Worm (Caenorhabditis elegans): ENCODE data around the gene tbc-1.

The tbc-1 gene

ce11 chrX:14947355-14947668 lies 23.2 kb upstream of the tbc-1 start:
- TF ChIP-seq sma-9 (GFP tag; optimal IDR thresholded peaks at IDR 0.05) (no peak), sma-9 (tag; optimal IDR thresholded peaks at IDR 0.05) (no peak), alr-1 (tag; optimal IDR thresholded peaks at IDR 0.05) (no peak), mbf-1 (tag; optimal IDR thresholded peaks at IDR 0.05) (no peak), crh-2 (tag; optimal IDR thresholded peaks at IDR 0.05) (no peak), gmeb-1 (tag; optimal IDR thresholded peaks at IDR 0.05) (no peak), nhr-237 (tag; optimal IDR thresholded peaks at IDR 0.05) (no peak), fos-1 (tag; optimal IDR thresholded peaks at IDR 0.05) (no peak), zag-1 (tag; optimal IDR thresholded peaks at IDR 0.05) (no peak), lin-13 (GFP tag; optimal IDR thresholded peaks at IDR 0.05) (no peak), ceh-16 (tag; optimal IDR thresholded peaks at IDR 0.05) (no peak), nhr-11 (tag; optimal IDR thresholded peaks at IDR 0.05) (no peak), mab-5 (tag; optimal IDR thresholded peaks at IDR 0.05) (no peak), ama-1 (optimal IDR thresholded peaks at IDR 0.05) (no peak), elt-3 (tag; optimal IDR thresholded peaks at IDR 0.05) (no peak), skn-1 (tag; optimal IDR thresholded peaks at IDR 0.05) (no peak)

ce11 chrX:14951797-14952196 lies 18.8 kb upstream of the tbc-1 start:
- TF ChIP-seq nhr-77 (tag; optimal IDR thresholded peaks at IDR 0.05) (no peak), peb-1 (tag; optimal IDR thresholded peaks at IDR 0.05) (no peak), mab-5 (tag; optimal IDR thresholded peaks at IDR 0.05) (no peak), nhr-25 (tag; optimal IDR thresholded peaks at IDR 0.05) (no peak), ama-1 (optimal IDR thresholded peaks at IDR 0.05) (no peak), alr-1 (tag; optimal IDR thresholded peaks at IDR 0.05) (no peak), lin-39 (tag; optimal IDR thresholded peaks at IDR 0.05) (no peak)

ce11 chrX:14954548-14954947 lies 16.0 kb upstream of the tbc-1 start, which contains the start of gene pag-3:
Gene pag-3 (minus strand): TSS chrX:14954648.
- TF ChIP-seq ceh-16 (tag; optimal IDR thresholded peaks at IDR 0.05) (no peak), elt-1 (tag; optimal IDR thresholded peaks at IDR 0.05) (no peak), R02D3.7 (tag; optimal IDR thresholded peaks at IDR 0.05) (no peak), fos-1 (tag; optimal IDR thresholded peaks at IDR 0.05) (no peak), sma-3 (GFP tag; optimal IDR thresholded peaks at IDR 0.05) (no peak), lin-39 (tag; optimal IDR thresholded peaks at IDR 0.05) (no peak), nhr-237 (tag; optimal IDR thresholded peaks at IDR 0.05) (no peak), ama-1 (optimal IDR thresholded peaks at IDR 0.05) (no peak), sem-4 (tag; optimal IDR thresholded peaks at IDR 0.05) (no peak), nhr-6 (tag; optimal IDR thresholded peaks at IDR 0.05) (no peak), peb-1 (tag; optimal IDR thresholded peaks at IDR 0.05) (no peak), mab-5 (tag; optimal IDR thresholded peaks at IDR 0.05) (no peak), ztf-1 (GFP tag; conservative IDR thresholded peaks at IDR 0.05) (no peak), skn-1 (tag; optimal IDR thresholded peaks at IDR 0.05) (no peak), unc-62 (GFP tag; optimal IDR thresholded peaks at IDR 0.05) (no peak)

ce11 chrX:14957176-14957575 lies 13.4 kb upstream of the tbc-1 start:
- TF ChIP-seq egl-27 (tag; optimal IDR thresholded peaks at IDR 0.05) (no peak), elt-1 (tag; optimal IDR thresholded peaks at IDR 0.05) (no peak), lsy-2 (tag; optimal IDR thresholded peaks at IDR 0.05) (no peak), mab-5 (tag; optimal IDR thresholded peaks at IDR 0.05) (no peak), zag-1 (tag; optimal IDR thresholded peaks at IDR 0.05) (no peak), alr-1 (tag; optimal IDR thresholded peaks at IDR 0.05) (no peak), ceh-82 (tag; optimal IDR thresholded peaks at IDR 0.05) (no peak), nhr-129 (tag; optimal IDR thresholded peaks at IDR 0.05) (no peak), ZK546.5 (tag; optimal IDR thresholded peaks at IDR 0.05) (no peak), lin-39 (tag; optimal IDR thresholded peaks at IDR 0.05) (no peak), ama-1 (optimal IDR thresholded peaks at IDR 0.05) (no peak), nhr-21 (tag; optimal IDR thresholded peaks at IDR 0.05) (no peak), unc-55 (GFP tag; optimal IDR thresholded peaks at IDR 0.05) (no peak), nhr-25 (tag; optimal IDR thresholded peaks at IDR 0.05) (no peak), ceh-16 (tag; optimal IDR thresholded peaks at IDR 0.05) (no peak), R02D3.7 (tag; optimal IDR thresholded peaks at IDR 0.05) (no peak)

- TF ChIP-seq lin-11 (tag; optimal IDR thresholded peaks at IDR 0.05) (no peak), alr-1 (tag; optimal IDR thresholded peaks at IDR 0.05) (no peak), ceh-82 (tag; optimal IDR thresholded peaks at IDR 0.05) (no peak), lin-39 (tag; optimal IDR thresholded peaks at IDR 0.05) (no peak), mbf-1 (tag; optimal IDR thresholded peaks at IDR 0.05) (no peak), ZK546.5 (tag; optimal IDR thresholded peaks at IDR 0.05) (no peak), unc-55 (GFP tag; optimal IDR thresholded peaks at IDR 0.05) (no peak), crh-2 (tag; optimal IDR thresholded peaks at IDR 0.05) (no peak), nhr-129 (tag; optimal IDR thresholded peaks at IDR 0.05) (no peak), nhr-12 (tag; optimal IDR thresholded peaks at IDR 0.05) (no peak), unc-62 (GFP tag; optimal IDR thresholded peaks at IDR 0.05) (no peak), C34F6.9 (tag; optimal IDR thresholded peaks at IDR 0.05) (no peak), ama-1 (optimal IDR thresholded peaks at IDR 0.05) (no peak), zag-1 (tag; optimal IDR thresholded peaks at IDR 0.05) (no peak)
Observed at ce11 chrX:14958401-14958800, 12.2 kb upstream of the tbc-1 start.

All from whole organism, L2 larva.